Worm (Caenorhabditis elegans): ENCODE results near the gene nep-26.
A peak's percentile ranks its signal among the peaks of the same experiment; 100 is the strongest.

nep-26 gene

DNA sequence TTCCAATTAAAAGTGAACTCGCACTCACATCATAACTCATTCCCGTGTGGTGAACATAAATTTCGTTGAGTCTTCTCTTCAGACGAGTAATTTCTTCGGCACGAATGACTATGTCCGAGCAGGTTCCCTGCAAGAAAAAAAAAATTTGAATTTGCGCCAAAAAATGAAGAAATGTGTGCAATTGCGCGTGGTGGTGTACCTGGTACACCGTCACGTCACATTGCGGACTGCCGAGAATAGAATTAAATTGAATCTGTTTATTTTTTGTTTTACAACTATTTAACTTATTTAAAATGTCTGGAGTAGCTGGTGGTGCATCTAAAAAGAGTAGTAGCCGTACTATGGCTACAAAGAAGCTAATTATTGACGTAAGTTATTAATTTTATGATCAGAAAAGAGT lies 1.0 kb upstream of the nep-26 start, which contains the start of gene mdt-22 (continued):
- TF ChIP-seq tbp1 (GFP tag; optimal IDR thresholded peaks at IDR 0.05) (peak; percentile 72), ekl-4 (GFP tag; IDR thresholded peaks at IDR 0.05) (peak; percentile 82), ztf-18 (tag; optimal IDR thresholded peaks at IDR 0.05) (peak; percentile 60), mxl-1 (tag; optimal IDR thresholded peaks at IDR 0.05) (no peak), sdz-38 (tag; optimal IDR thresholded peaks at IDR 0.05) (no peak), hlh-12 (tag; optimal IDR thresholded peaks at IDR 0.05) (no peak), egrh-3 (GFP tag; IDR thresholded peaks at IDR 0.05) (no peak), bed-2 (GFP tag; IDR thresholded peaks at IDR 0.05) (no peak), ztf-28 (GFP tag; IDR thresholded peaks at IDR 0.05) (no peak), attf-3 (GFP tag; conservative IDR thresholded peaks at IDR 0.05) (peak; percentile 55; the same call in 1 of the 2 replicates), xnd-1 (tag; optimal IDR thresholded peaks at IDR 0.05) (peak; percentile 45), dpff-1 (tag; optimal IDR thresholded peaks at IDR 0.05) (no peak), ceh-79 (tag; optimal IDR thresholded peaks at IDR 0.05) (no peak), madf-6 (GFP tag; IDR thresholded peaks at IDR 0.05) (peak; percentile 83), let-526 (GFP tag; IDR thresholded peaks at IDR 0.05) (no peak), nhr-120 (GFP tag; IDR thresholded peaks at IDR 0.05) (no peak), die-1 (tag; optimal IDR thresholded peaks at IDR 0.05) (peak; percentile 25), mes-4 (tag; optimal IDR thresholded peaks at IDR 0.05) (no peak), F52B5.7 (tag; optimal IDR thresholded peaks at IDR 0.05) (peak; percentile 41), rcor-1 (GFP tag; IDR thresholded peaks at IDR 0.05) (peak; percentile 71), ceh-27 (GFP tag; optimal IDR thresholded peaks at IDR 0.05) (peak; percentile 64), Y95B8A.8 (GFP tag; IDR thresholded peaks at IDR 0.05) (0 out of 2 replicates have a peak, but pooled peaks have one; percentile 29), nhr-90 (tag; optimal IDR thresholded peaks at IDR 0.05) (peak; percentile 17), mcd-1 (GFP tag; IDR thresholded peaks at IDR 0.05) (peak; percentile 78), ceh-58 (GFP tag; IDR thresholded peaks at IDR 0.05) (no peak), F39B2.1 (GFP tag; IDR thresholded peaks at IDR 0.05) (no peak), snpc-1.3 (tag; optimal IDR thresholded peaks at IDR 0.05; ENCODE audit: insufficient read depth) (peak; percentile 26), snpc-1.1 (tag; optimal IDR thresholded peaks at IDR 0.05; ENCODE audit: insufficient read depth) (no peak), repo-1 (tag; optimal IDR thresholded peaks at IDR 0.05) (peak; percentile 77), zfh-2 (GFP tag; conservative IDR thresholded peaks at IDR 0.05) (no peak), tbx-9 (tag; optimal IDR thresholded peaks at IDR 0.05; ENCODE audit: borderline replicate concordance) (no peak), nhr-179 (tag; optimal IDR thresholded peaks at IDR 0.05) (no peak), madf-8 (GFP tag; conservative IDR thresholded peaks at IDR 0.05) (peak; percentile 28; the same call in 1 of the 2 replicates), ztf-26 (tag; optimal IDR thresholded peaks at IDR 0.05) (no peak), unc-130 (GFP tag; optimal IDR thresholded peaks at IDR 0.05) (no peak), F23B12.7 (tag; optimal IDR thresholded peaks at IDR 0.05; ENCODE audit: insufficient read depth) (peak; percentile 42), snpc-4 (GFP tag; optimal IDR thresholded peaks at IDR 0.05) (peak; percentile 19), snpc-4 (tag; optimal IDR thresholded peaks at IDR 0.05) (peak; percentile 42 to 70 (median 62)), gei-17 (GFP tag; optimal IDR thresholded peaks at IDR 0.05) (no peak), ceh-40 (GFP tag; IDR thresholded peaks at IDR 0.05) (no peak), hmg-1.2 (GFP tag; IDR thresholded peaks at IDR 0.05) (peak; percentile 55), F49E8.2 (tag; optimal IDR thresholded peaks at IDR 0.05; ENCODE audit: insufficient read depth) (peak; percentile 18), efl-1 (GFP tag; optimal IDR thresholded peaks at IDR 0.05) (peak; percentile 81), F37B4.10 (GFP tag; IDR thresholded peaks at IDR 0.05) (no peak), unc-62 (GFP tag; optimal IDR thresholded peaks at IDR 0.05) (no peak), Y67H2A.10 (GFP tag; conservative IDR thresholded peaks at IDR 0.05) (no peak), akir-1 (GFP tag; optimal IDR thresholded peaks at IDR 0.05) (no peak), ets-4 (GFP tag; optimal IDR thresholded peaks at IDR 0.05) (no peak), atf-7 (tag; optimal IDR thresholded peaks at IDR 0.05) (no peak), Y53F4B.3 (GFP tag; IDR thresholded peaks at IDR 0.05) (no peak)
